Worm (Caenorhabditis elegans) whole organism, L2 larva: ENCODE measurements around the gene mrpl-39.
A peak's percentile ranks its signal among the peaks of the same experiment; 100 is the strongest.

Experiments
- C34F6.9 ChIP-seq: fragments of 150-350 bp; optimal IDR thresholded peaks from 2 replicates; lab custom pipeline; 2014; ENCODE audit warnings: missing biosample characterization, missing genetic modification characterization
- F13H6.1 ChIP-seq: sonication (generic microtip); optimal IDR thresholded peaks from 2 replicates; lab custom pipeline; 2016; ENCODE audit warnings: missing genetic modification characterization, missing compliant biosample characterization
- R02D3.7 ChIP-seq: fragments of 150-350 bp; optimal IDR thresholded peaks from 2 replicates; lab custom pipeline; 2014; ENCODE audit warnings: missing biosample characterization, missing genetic modification characterization
- Y55F3AM.14 ChIP-seq: fragments of 200-800 bp; sonication (Bioruptor generic); optimal IDR thresholded peaks from 2 replicates; lab custom pipeline; 2018; ENCODE audit warnings: mild to moderate bottlenecking, missing genetic modification characterization, missing compliant biosample characterization
- ZK546.5 ChIP-seq: sonication (generic microtip); optimal IDR thresholded peaks from 2 replicates; lab custom pipeline; 2017; ENCODE audit warnings: missing biosample characterization, missing genetic modification characterization
- alr-1 ChIP-seq: fragments of 150-350 bp; optimal IDR thresholded peaks from 2 replicates; lab custom pipeline; 2014; ENCODE audit warnings: missing biosample characterization, missing genetic modification characterization
- aly-2 ChIP-seq: fragments of 150-350 bp; optimal IDR thresholded peaks from 2 replicates; lab custom pipeline; 2014; ENCODE audit warnings: missing biosample characterization, missing genetic modification characterization
- ama-1 ChIP-seq: fragments of 150-350 bp; optimal IDR thresholded peaks from 2 replicates; lab custom pipeline; 2018; ENCODE audit warnings: inconsistent platforms
- blmp-1 ChIP-seq: sonication (generic microtip); optimal IDR thresholded peaks from 2 replicates; lab custom pipeline; 2017; ENCODE audit warnings: missing genetic modification characterization, mild to moderate bottlenecking, missing compliant biosample characterization, antibody characterized with exemption, moderate library complexity; ENCODE audit not compliant: insufficient read depth
- ceh-16 ChIP-seq: fragments of 150-350 bp; optimal IDR thresholded peaks from 2 replicates; lab custom pipeline; 2014; ENCODE audit warnings: missing biosample characterization, missing genetic modification characterization
- ceh-82 ChIP-seq: fragments of 150-350 bp; optimal IDR thresholded peaks from 2 replicates; lab custom pipeline; 2014; ENCODE audit warnings: missing biosample characterization, missing genetic modification characterization
- crh-2 ChIP-seq: sonication (generic microtip); optimal IDR thresholded peaks from 2 replicates; lab custom pipeline; 2017; ENCODE audit warnings: missing biosample characterization, missing genetic modification characterization
- dmd-4 ChIP-seq: sonication (generic microtip); optimal IDR thresholded peaks from 2 replicates; lab custom pipeline; 2017; ENCODE audit warnings: missing biosample characterization, missing genetic modification characterization
- egl-27 ChIP-seq: sonication (generic microtip); optimal IDR thresholded peaks from 3 replicates; lab custom pipeline; 2017; ENCODE audit warnings: missing biosample characterization, missing genetic modification reagents, missing genetic modification characterization
- elt-1 ChIP-seq: fragments of 150-350 bp; optimal IDR thresholded peaks from 2 replicates; lab custom pipeline; 2014; ENCODE audit warnings: missing biosample characterization, missing genetic modification characterization
- elt-3 ChIP-seq: sonication (generic microtip); optimal IDR thresholded peaks from 2 replicates; lab custom pipeline; 2017; ENCODE audit warnings: missing biosample characterization, missing genetic modification characterization
- fos-1 ChIP-seq: fragments of 150-350 bp; optimal IDR thresholded peaks from 2 replicates; lab custom pipeline; 2014; ENCODE audit warnings: missing biosample characterization, missing genetic modification characterization
- lin-11 ChIP-seq: fragments of 150-350 bp; sonication (generic microtip); optimal IDR thresholded peaks from 2 replicates; lab custom pipeline; 2014; ENCODE audit warnings: missing biosample characterization, missing genetic modification characterization, inconsistent platforms, mixed read lengths
- lin-13 ChIP-seq: fragments of 150-350 bp; optimal IDR thresholded peaks from 2 replicates; lab custom pipeline; 2014; ENCODE audit warnings: missing biosample characterization, missing genetic modification reagents, missing genetic modification characterization
- lin-39 ChIP-seq: fragments of 150-350 bp; optimal IDR thresholded peaks from 2 replicates; lab custom pipeline; 2014; ENCODE audit warnings: missing biosample characterization, missing genetic modification reagents, missing genetic modification characterization
- lsy-2 ChIP-seq, 2 experiments: fragments of 150-350 bp in 1 of 2; sonication (generic microtip) in 1 of 2; optimal IDR thresholded peaks; 2 replicates each; lab custom pipeline; 2014 to 2017; ENCODE audit warnings: missing biosample characterization in 2 of 2, missing genetic modification characterization in 2 of 2
- mab-5 ChIP-seq: fragments of 150-350 bp; optimal IDR thresholded peaks from 2 replicates; lab custom pipeline; 2014; ENCODE audit warnings: missing biosample characterization, missing genetic modification characterization
- mbf-1 ChIP-seq: sonication (generic microtip); optimal IDR thresholded peaks from 2 replicates; lab custom pipeline; 2017; ENCODE audit warnings: missing biosample characterization, missing genetic modification characterization
- mdl-1 ChIP-seq, 2 experiments: fragments of 150-350 bp in 1 of 2; sonication (generic microtip) in 1 of 2; optimal IDR thresholded peaks; 2 replicates each; lab custom pipeline; 2017; ENCODE audit warnings: missing biosample characterization in 2 of 2, missing genetic modification characterization in 2 of 2
- nhr-10 ChIP-seq: sonication (generic microtip); optimal IDR thresholded peaks from 2 replicates; lab custom pipeline; 2017; ENCODE audit warnings: missing biosample characterization, missing genetic modification characterization
- nhr-11 ChIP-seq: fragments of 150-350 bp; optimal IDR thresholded peaks from 2 replicates; lab custom pipeline; 2014; ENCODE audit warnings: missing biosample characterization, missing genetic modification characterization
- nhr-12 ChIP-seq: fragments of 150-350 bp; optimal IDR thresholded peaks from 2 replicates; lab custom pipeline; 2014; ENCODE audit warnings: missing biosample characterization, missing genetic modification characterization
- nhr-129 ChIP-seq: fragments of 150-350 bp; optimal IDR thresholded peaks from 2 replicates; lab custom pipeline; 2014; ENCODE audit warnings: missing biosample characterization, missing genetic modification characterization
- nhr-21 ChIP-seq: fragments of 150-350 bp; optimal IDR thresholded peaks from 2 replicates; lab custom pipeline; 2014; ENCODE audit warnings: missing biosample characterization, missing genetic modification characterization
- nhr-23 ChIP-seq: fragments of 150-350 bp; optimal IDR thresholded peaks from 2 replicates; lab custom pipeline; 2014; ENCODE audit warnings: missing biosample characterization, missing genetic modification reagents, missing genetic modification characterization
- nhr-237 ChIP-seq: fragments of 150-350 bp; optimal IDR thresholded peaks from 2 replicates; lab custom pipeline; 2014; ENCODE audit warnings: missing biosample characterization, missing genetic modification characterization
- nhr-25 ChIP-seq: fragments of 150-350 bp; sonication (generic microtip); optimal IDR thresholded peaks from 3 replicates; lab custom pipeline; 2014; ENCODE audit warnings: missing biosample characterization, missing genetic modification characterization
- nhr-6 ChIP-seq: fragments of 150-350 bp; optimal IDR thresholded peaks from 2 replicates; lab custom pipeline; 2014; ENCODE audit warnings: missing biosample characterization, missing genetic modification characterization
- nhr-77 ChIP-seq: fragments of 150-350 bp; optimal IDR thresholded peaks from 2 replicates; lab custom pipeline; 2014; ENCODE audit warnings: missing biosample characterization, missing genetic modification characterization
- peb-1 ChIP-seq: fragments of 150-350 bp; optimal IDR thresholded peaks from 2 replicates; lab custom pipeline; 2014; ENCODE audit warnings: missing biosample characterization, missing genetic modification characterization
- sem-4 ChIP-seq: fragments of 150-350 bp; optimal IDR thresholded peaks from 2 replicates; lab custom pipeline; 2014; ENCODE audit warnings: missing biosample characterization, missing genetic modification reagents, missing genetic modification characterization
- skn-1 ChIP-seq: sonication (generic microtip); optimal IDR thresholded peaks from 2 replicates; lab custom pipeline; 2017; ENCODE audit warnings: missing biosample characterization, missing genetic modification characterization
- sma-3 ChIP-seq: sonication (generic microtip); optimal IDR thresholded peaks from 2 replicates; lab custom pipeline; 2016; ENCODE audit warnings: missing genetic modification reagents, missing genetic modification characterization, missing compliant biosample characterization
- sma-9 ChIP-seq, 2 experiments: fragments of 150-350 bp in 1 of 2; sonication (generic microtip) in 1 of 2; optimal IDR thresholded peaks; 2 replicates each; lab custom pipeline; 2014 to 2016; ENCODE audit warnings: missing genetic modification characterization in 2 of 2, mild to moderate bottlenecking in 1 of 2, missing biosample characterization in 1 of 2, missing compliant biosample characterization in 1 of 2, missing genetic modification reagents in 1 of 2, moderate library complexity in 1 of 2
- snpc-4 ChIP-seq: fragments of 150-350 bp; optimal IDR thresholded peaks from 2 replicates; lab custom pipeline; 2014; ENCODE audit warnings: missing biosample characterization, missing genetic modification characterization
- unc-39 ChIP-seq: fragments of 150-350 bp; optimal IDR thresholded peaks from 2 replicates; lab custom pipeline; 2014; ENCODE audit warnings: missing biosample characterization, missing genetic modification characterization
- unc-55 ChIP-seq: fragments of 150-350 bp; sonication (generic microtip); optimal IDR thresholded peaks from 3 replicates; lab custom pipeline; 2014; ENCODE audit warnings: missing biosample characterization, missing genetic modification reagents, missing genetic modification characterization
- unc-62 ChIP-seq: fragments of 150-350 bp; optimal IDR thresholded peaks from 2 replicates; lab custom pipeline; 2014; ENCODE audit warnings: missing biosample characterization, missing genetic modification reagents, missing genetic modification characterization
- zag-1 ChIP-seq: fragments of 150-350 bp; optimal IDR thresholded peaks from 2 replicates; lab custom pipeline; 2014; ENCODE audit warnings: missing biosample characterization, missing genetic modification characterization
- ztf-1 ChIP-seq: fragments of 200-800 bp; sonication (Bioruptor generic); conservative IDR thresholded peaks from 2 replicates; pipeline ENCODE4 v1.3.6; 2022; ENCODE audit warnings: missing genetic modification characterization, missing compliant biosample characterization
- ztf-11 ChIP-seq: sonication (generic microtip); optimal IDR thresholded peaks from 2 replicates; lab custom pipeline; 2017; ENCODE audit warnings: missing biosample characterization, missing genetic modification characterization
- ztf-4 ChIP-seq: fragments of 150-350 bp; optimal IDR thresholded peaks from 2 replicates; lab custom pipeline; 2014; ENCODE audit warnings: missing biosample characterization, missing genetic modification characterization

mrpl-39 gene

DNA sequence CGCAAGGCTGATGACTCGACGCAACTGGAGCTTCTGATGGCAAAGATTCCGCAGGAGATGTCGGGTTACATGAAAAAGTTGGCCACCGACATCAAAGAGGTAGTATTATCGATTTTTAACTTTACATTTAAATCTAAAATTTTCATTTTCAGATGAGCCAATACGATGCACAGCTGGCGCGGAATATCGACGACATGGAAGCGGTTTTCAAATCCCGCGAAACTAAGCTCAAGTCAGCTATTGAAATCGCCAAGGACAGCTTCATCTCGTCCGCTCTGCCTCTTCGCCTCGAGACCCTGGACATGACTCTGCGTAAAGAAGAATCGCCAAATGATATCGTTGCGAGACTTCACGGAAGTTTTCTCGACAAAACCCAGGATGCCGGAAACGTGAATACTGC is 48.3 kb downstream of the mrpl-39 start, which contains the start of gene T10B5.3:
Gene T10B5.3 (minus strand): TSS at position 101 of the 400 bp plus-strand sequence.
- no peak for TF ChIP-seq lin-11 (tag; lab: Kevin White, UChicago)
- TF ChIP-seq elt-3 (tag; lab: Kevin White, UChicago) = no peak
- TF ChIP-seq skn-1 (tag; lab: Kevin White, UChicago) = no peak
- TF ChIP-seq nhr-12 (tag; lab: Kevin White, UChicago) = no peak
- no peak for TF ChIP-seq ceh-16
- no peak for TF ChIP-seq unc-39 (tag; lab: Kevin White, UChicago)
- TF ChIP-seq lsy-2 (tag; optimal IDR thresholded peaks at IDR 0.05; lab: Kevin White, UChicago) = no peak
- no peak for TF ChIP-seq ZK546.5 (tag; lab: Kevin White, UChicago)
- TF ChIP-seq nhr-129 (tag; lab: Kevin White, UChicago) = no peak

DNA sequence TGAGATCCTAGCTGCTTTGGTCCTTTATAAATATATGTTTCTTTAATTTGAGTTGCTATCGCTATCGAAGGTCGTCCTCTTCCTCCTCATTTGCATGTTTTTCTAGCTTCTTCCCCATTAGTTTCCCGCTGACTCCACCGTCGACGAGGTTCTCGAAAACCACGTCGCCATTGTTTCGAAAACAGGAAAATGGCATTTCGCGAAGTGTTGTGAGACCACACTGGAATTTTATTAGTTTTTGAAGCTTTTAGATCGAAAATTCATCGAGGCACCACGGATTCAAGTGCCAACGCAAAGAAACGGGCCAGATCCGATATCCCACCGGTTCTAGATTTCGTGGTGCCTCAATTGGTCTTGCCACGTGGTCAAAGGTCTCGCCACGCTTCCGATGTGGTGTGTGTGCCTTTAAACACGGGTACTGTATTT is 49.1 kb downstream of the mrpl-39 start:
- no peak for TF ChIP-seq ztf-4 (tag; lab: Kevin White, UChicago)
- no peak for TF ChIP-seq fos-1
- TF ChIP-seq skn-1 (tag; lab: Kevin White, UChicago) = no peak
- TF ChIP-seq lin-39 (tag; lab: Kevin White, UChicago) = no peak
- no peak for TF ChIP-seq lsy-2 (tag; optimal IDR thresholded peaks at IDR 0.05; lab: Kevin White, UChicago)

DNA sequence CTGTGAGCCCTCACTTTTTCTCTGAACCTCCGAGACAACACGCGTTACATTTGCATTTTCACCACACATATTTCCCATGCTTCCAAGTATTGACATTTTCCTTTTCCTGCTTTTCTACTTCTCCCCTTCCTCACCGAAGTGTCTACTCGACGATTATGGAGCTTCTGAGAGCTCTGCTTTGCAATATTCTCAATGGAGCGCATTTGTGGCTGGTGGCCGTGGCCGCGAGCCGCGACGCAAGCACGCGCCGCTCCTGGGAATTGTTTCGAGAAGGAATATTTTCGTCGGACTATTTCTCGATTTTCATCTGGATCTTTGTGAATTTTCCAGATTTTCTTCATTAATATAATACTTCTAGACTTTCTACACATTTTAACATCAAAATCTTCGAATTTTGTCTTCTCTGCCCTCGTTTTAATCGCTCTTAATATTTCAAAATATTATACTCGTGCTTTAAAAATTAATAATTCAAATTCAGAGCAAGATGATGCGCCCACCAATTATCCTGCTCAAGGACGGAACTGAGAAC is 50.5 kb downstream of the mrpl-39 start, which contains the start of the genes T10B5.4 and cct-7:
Gene T10B5.4 (minus strand): TSS at position 40 of the 529 bp plus-strand sequence.
Gene cct-7 (plus strand): TSS at position 479 of the 529 bp plus-strand sequence.
- TF ChIP-seq nhr-23 (no peak), lin-39 (tag; lab: Kevin White, UChicago) (no peak), snpc-4 (tag; lab: Kevin White, UChicago) (peak; percentile 65), sma-3 (GFP tag; lab: Kevin White, UChicago) (peak; percentile 65), sem-4 (tag; lab: Kevin White, UChicago) (peak; percentile 71), nhr-10 (tag; lab: Kevin White, UChicago) (no peak), nhr-25 (tag; lab: Kevin White, UChicago) (peak; percentile 26), ZK546.5 (tag; lab: Kevin White, UChicago) (no peak), nhr-21 (tag; lab: Kevin White, UChicago) (peak; percentile 67), lin-11 (tag; lab: Kevin White, UChicago) (peak; percentile 84), sma-9 (GFP tag; optimal IDR thresholded peaks at IDR 0.05; lab: Kevin White, UChicago) (peak; percentile 70), sma-9 (tag; optimal IDR thresholded peaks at IDR 0.05; lab: Kevin White, UChicago) (no peak), ama-1 (lab: Kevin White, UChicago) (no peak), elt-1 (no peak), C34F6.9 (tag; lab: Kevin White, UChicago) (peak; percentile 98), aly-2 (tag; lab: Kevin White, UChicago) (no peak), egl-27 (tag; lab: Kevin White, UChicago) (peak; percentile 75), fos-1 (peak; percentile 84), alr-1 (tag; lab: Kevin White, UChicago) (no peak), mab-5 (tag; lab: Kevin White, UChicago) (peak; percentile 66), peb-1 (tag; lab: Kevin White, UChicago) (no peak), lin-13 (GFP tag; lab: Kevin White, UChicago) (peak; percentile 94), F13H6.1 (peak; percentile 87), elt-3 (tag; lab: Kevin White, UChicago) (no peak), ceh-82 (tag; lab: Kevin White, UChicago) (no peak), nhr-12 (tag; lab: Kevin White, UChicago) (no peak), mdl-1 (tag; optimal IDR thresholded peaks at IDR 0.05; lab: Kevin White, UChicago) (peak in 1 of 2 experiments; percentile 80), dmd-4 (tag; lab: Kevin White, UChicago) (no peak), ceh-16 (no peak), skn-1 (tag; lab: Kevin White, UChicago) (peak; percentile 10), nhr-237 (tag; lab: Kevin White, UChicago) (no peak), nhr-77 (tag; lab: Kevin White, UChicago) (no peak), nhr-129 (tag; lab: Kevin White, UChicago) (peak; percentile 93), lsy-2 (tag; optimal IDR thresholded peaks at IDR 0.05; lab: Kevin White, UChicago) (peak; percentile 54 to 91), mbf-1 (tag; lab: Kevin White, UChicago) (no peak), unc-55 (GFP tag; lab: Kevin White, UChicago) (peak; percentile 97), unc-62 (GFP tag; lab: Kevin White, UChicago) (no peak), nhr-6 (peak; percentile 51), ztf-4 (tag; lab: Kevin White, UChicago) (peak; percentile 40), zag-1 (tag; lab: Kevin White, UChicago) (peak; percentile 96), R02D3.7 (tag; lab: Kevin White, UChicago) (no peak), ztf-1 (GFP tag; lab: Robert Waterston, UW) (no peak), unc-39 (tag; lab: Kevin White, UChicago) (no peak), ztf-11 (tag; lab: Kevin White, UChicago) (no peak), Y55F3AM.14 (GFP tag; lab: Kevin White, UChicago) (peak; percentile 72), nhr-11 (tag; lab: Kevin White, UChicago) (no peak), crh-2 (tag; lab: Kevin White, UChicago) (peak; percentile 93), blmp-1 (no peak)
